Worm (Caenorhabditis elegans) whole organism, L4/young adult: ENCODE results near the gene memi-2.

Experiments
- W03F9.2 ChIP-seq: fragments of 150-350 bp; optimal IDR thresholded peaks from 2 replicates; lab custom pipeline; 2014; ENCODE audit warnings: missing biosample characterization, missing genetic modification characterization
- him-1 ChIP-seq: sonication (generic microtip); optimal IDR thresholded peaks from 2 replicates; lab custom pipeline; 2016; ENCODE audit warnings: missing genotype, missing genetic modification reagents, missing genetic modification characterization, missing compliant biosample characterization

- TF ChIP-seq W03F9.2 (tag; lab: Kevin White, UChicago) (no peak), him-1 (tag; lab: Kevin White, UChicago) (peak; percentile 67)
Measured at ce11 chrIV:13395255-13395654, 5.1 kb downstream of the memi-2 start.
